Worm (Caenorhabditis elegans) whole organism, mixed stage, embryonic: ENCODE results near the gene Y57E12AL.1.
A peak's percentile ranks its signal among the peaks of the same experiment; 100 is the strongest.

ENCODE experiments used
- M03D4.4 ChIP-seq: sonication (generic microtip); optimal IDR thresholded peaks from 2 replicates; lab custom pipeline; 2017; ENCODE audit warnings: mild to moderate bottlenecking, missing genetic modification characterization, missing compliant biosample characterization
- bed-3 ChIP-seq: fragments of 200-800 bp; sonication (Bioruptor generic); optimal IDR thresholded peaks from 3 replicates; lab custom pipeline; 2018; ENCODE audit warnings: mild to moderate bottlenecking, missing genetic modification characterization, moderate library complexity, missing compliant biosample characterization
- blmp-1 ChIP-seq: fragments of 150-350 bp; optimal IDR thresholded peaks from 2 replicates; lab custom pipeline; 2014; ENCODE audit warnings: missing biosample characterization, missing genetic modification characterization
- ceh-39 ChIP-seq: fragments of 150-350 bp; optimal IDR thresholded peaks from 2 replicates; lab custom pipeline; 2014; ENCODE audit warnings: missing biosample characterization, missing genetic modification characterization
- ceh-43 ChIP-seq: fragments of 200-800 bp; sonication (Bioruptor generic); optimal IDR thresholded peaks from 2 replicates; lab custom pipeline; 2018; ENCODE audit warnings: mild to moderate bottlenecking, missing genetic modification characterization, moderate library complexity, missing compliant biosample characterization
- ceh-83 ChIP-seq: fragments of 200-800 bp; sonication (Bioruptor generic); optimal IDR thresholded peaks from 2 replicates; lab custom pipeline; 2018; ENCODE audit warnings: mild to moderate bottlenecking, missing genetic modification characterization, missing compliant biosample characterization
- ces-1 ChIP-seq: fragments of 150-350 bp; optimal IDR thresholded peaks from 2 replicates; lab custom pipeline; 2014; ENCODE audit warnings: missing biosample characterization, missing genetic modification reagents, missing genetic modification characterization
- cnd-1 ChIP-seq: fragments of 200-800 bp; sonication (Bioruptor generic); optimal IDR thresholded peaks from 2 replicates; lab custom pipeline; 2018; ENCODE audit warnings: mild to moderate bottlenecking, missing genetic modification characterization, missing compliant biosample characterization
- elt-1 ChIP-seq: sonication (generic microtip); optimal IDR thresholded peaks from 2 replicates; lab custom pipeline; 2017; ENCODE audit warnings: missing genetic modification characterization, mild to moderate bottlenecking, missing compliant biosample characterization, antibody characterized with exemption, moderate library complexity, borderline replicate concordance; ENCODE audit not compliant: insufficient read depth
- elt-3 ChIP-seq: fragments of 150-350 bp; optimal IDR thresholded peaks from 2 replicates; lab custom pipeline; 2014; ENCODE audit warnings: missing biosample characterization, missing genetic modification characterization
- ham-2 ChIP-seq: fragments of 200-800 bp; sonication (Bioruptor generic); optimal IDR thresholded peaks from 2 replicates; lab custom pipeline; 2018; ENCODE audit warnings: mild to moderate bottlenecking, missing genetic modification characterization, missing compliant biosample characterization
- lin-13 ChIP-seq: fragments of 150-350 bp; optimal IDR thresholded peaks from 2 replicates; lab custom pipeline; 2014; ENCODE audit warnings: missing biosample characterization, missing genetic modification characterization
- lin-32 ChIP-seq: fragments of 200-800 bp; sonication (Bioruptor generic); optimal IDR thresholded peaks from 2 replicates; lab custom pipeline; 2018; ENCODE audit warnings: mild to moderate bottlenecking, missing genetic modification characterization, missing compliant biosample characterization
- lsy-2 ChIP-seq: fragments of 150-350 bp; optimal IDR thresholded peaks from 2 replicates; lab custom pipeline; 2014; ENCODE audit warnings: missing biosample characterization, missing genetic modification characterization
- mab-5 ChIP-seq: fragments of 150-350 bp; optimal IDR thresholded peaks from 2 replicates; lab custom pipeline; 2014; ENCODE audit warnings: missing biosample characterization, missing genetic modification characterization
- mls-2 ChIP-seq: sonication (generic microtip); optimal IDR thresholded peaks from 2 replicates; lab custom pipeline; 2016; ENCODE audit warnings: mild to moderate bottlenecking, missing genetic modification characterization, moderate library complexity, missing compliant biosample characterization
- nhr-12 ChIP-seq: fragments of 150-350 bp; optimal IDR thresholded peaks from 2 replicates; lab custom pipeline; 2014; ENCODE audit warnings: missing biosample characterization, missing genetic modification characterization
- nhr-2 ChIP-seq: fragments of 150-350 bp; optimal IDR thresholded peaks from 2 replicates; lab custom pipeline; 2014; ENCODE audit warnings: missing biosample characterization, missing genetic modification characterization
- nhr-237 ChIP-seq: fragments of 150-350 bp; optimal IDR thresholded peaks from 2 replicates; lab custom pipeline; 2014; ENCODE audit warnings: missing biosample characterization, missing genetic modification characterization
- nhr-76 ChIP-seq: sonication (generic microtip); optimal IDR thresholded peaks from 2 replicates; lab custom pipeline; 2017; ENCODE audit warnings: missing biosample characterization, missing genetic modification characterization
- pha-4 ChIP-seq: fragments of 150-350 bp; optimal IDR thresholded peaks from 2 replicates; lab custom pipeline; 2018; ENCODE audit warnings: missing biosample characterization, missing genetic modification reagents, missing genetic modification characterization
- snpc-4 ChIP-seq: fragments of 150-350 bp; optimal IDR thresholded peaks from 2 replicates; lab custom pipeline; 2014; ENCODE audit warnings: missing biosample characterization, missing genetic modification characterization
- sptf-1 ChIP-seq: sonication (generic microtip); optimal IDR thresholded peaks from 2 replicates; lab custom pipeline; 2017; ENCODE audit warnings: mild to moderate bottlenecking, missing genetic modification characterization, moderate library complexity, missing compliant biosample characterization
- tbx-8 ChIP-seq: fragments of 200-800 bp; sonication (Bioruptor generic); optimal IDR thresholded peaks from 2 replicates; lab custom pipeline; 2018; ENCODE audit warnings: mild to moderate bottlenecking, missing genetic modification characterization, moderate library complexity, missing compliant biosample characterization
- unc-62 ChIP-seq: fragments of 150-350 bp; optimal IDR thresholded peaks from 2 replicates; lab custom pipeline; 2014; ENCODE audit warnings: missing biosample characterization, missing genetic modification reagents, missing genetic modification characterization
- zip-8 ChIP-seq: fragments of 150-350 bp; optimal IDR thresholded peaks from 2 replicates; lab custom pipeline; 2014; ENCODE audit warnings: missing biosample characterization, missing genetic modification characterization
- ztf-11 ChIP-seq: fragments of 150-350 bp; optimal IDR thresholded peaks from 2 replicates; lab custom pipeline; 2014; ENCODE audit warnings: missing biosample characterization, missing genetic modification characterization

Y57E12AL.1 gene

ce11 chrV:7078765-7079164 is 18.4 kb downstream of the Y57E12AL.1 start:
- TF ChIP-seq nhr-237 (tag; lab: Kevin White, UChicago) (no peak), pha-4 (tag; lab: Kevin White, UChicago) (no peak), ceh-39 (tag; lab: Kevin White, UChicago) (no peak), lin-13 (tag; lab: Kevin White, UChicago) (no peak), bed-3 (no peak), nhr-76 (tag; lab: Kevin White, UChicago) (no peak), elt-3 (tag; lab: Kevin White, UChicago) (no peak), blmp-1 (tag; lab: Kevin White, UChicago) (no peak), mab-5 (tag; lab: Kevin White, UChicago) (no peak), elt-1 (tag; lab: Kevin White, UChicago) (no peak), snpc-4 (no peak), ceh-43 (GFP tag; lab: Kevin White, UChicago) (no peak)

- TF ChIP-seq zip-8 (tag; lab: Kevin White, UChicago) (no peak), lin-32 (no peak), M03D4.4 (no peak), lsy-2 (tag; lab: Kevin White, UChicago) (no peak), elt-3 (tag; lab: Kevin White, UChicago) (no peak), nhr-2 (no peak), ham-2 (no peak)
- TF ChIP-seq, all 35 proteins: peak for 0
Observed at ce11 chrV:7079388-7079787, 19.1 kb downstream of the Y57E12AL.1 start.

ce11 chrV:7084612-7085139 is 24.3 kb downstream of the Y57E12AL.1 start, which contains the start of gene mys-1:
TSS of gene mys-1 (minus strand) at chrV:7084662.
- TF ChIP-seq lin-32, result no peak
- no peak for TF ChIP-seq ham-2
- peak; percentile 22 for TF ChIP-seq sptf-1 (tag; lab: Kevin White, UChicago)
- TF ChIP-seq lsy-2 (tag; lab: Kevin White, UChicago), result peak; percentile 51
- no peak for TF ChIP-seq cnd-1 (tag; lab: Kevin White, UChicago)
- no peak for TF ChIP-seq mab-5 (tag; lab: Kevin White, UChicago)
- no peak for TF ChIP-seq tbx-8
- TF ChIP-seq nhr-12, result no peak
- TF ChIP-seq ceh-43 (GFP tag; lab: Kevin White, UChicago), result no peak
- no peak for TF ChIP-seq ceh-83 (GFP tag; lab: Kevin White, UChicago)
- TF ChIP-seq zip-8 (tag; lab: Kevin White, UChicago), result no peak
- TF ChIP-seq lin-13 (tag; lab: Kevin White, UChicago), result peak; percentile 2
- TF ChIP-seq pha-4 (tag; lab: Kevin White, UChicago), result no peak

- peak; percentile 91 for TF ChIP-seq unc-62 (GFP tag; lab: Kevin White, UChicago)
- no peak for TF ChIP-seq zip-8 (tag; lab: Kevin White, UChicago)
Observed at ce11 chrV:7085518-7086104, 25.3 kb downstream of the Y57E12AL.1 start, which contains the start of gene VC5.2. TSS of gene VC5.2 (plus strand) at chrV:7085956.

ce11 chrV:7087340-7087739 is 27.0 kb downstream of the Y57E12AL.1 start:
- no peak for TF ChIP-seq lin-32
- TF ChIP-seq ces-1 (GFP tag; lab: Kevin White, UChicago), result no peak
- TF ChIP-seq mab-5 (tag; lab: Kevin White, UChicago), result no peak
- no peak for TF ChIP-seq elt-1 (tag; lab: Kevin White, UChicago)
- no peak for TF ChIP-seq ceh-39 (tag; lab: Kevin White, UChicago)
- no peak for TF ChIP-seq sptf-1 (tag; lab: Kevin White, UChicago)
- no peak for TF ChIP-seq ham-2
- TF ChIP-seq, all 35 proteins: peak for 0

- TF ChIP-seq unc-62 (GFP tag; lab: Kevin White, UChicago) (no peak), mls-2 (no peak), zip-8 (tag; lab: Kevin White, UChicago) (no peak), ceh-39 (tag; lab: Kevin White, UChicago) (no peak), M03D4.4 (no peak), ztf-11 (tag; lab: Kevin White, UChicago) (no peak), ceh-83 (GFP tag; lab: Kevin White, UChicago) (no peak), lin-13 (tag; lab: Kevin White, UChicago) (no peak)
Observed at ce11 chrV:7089217-7089616, 28.9 kb downstream of the Y57E12AL.1 start.
